Worm (Caenorhabditis elegans) whole organism, L1 larva: ENCODE data around the gene shk-1.

Experiments
- C04F5.9 ChIP-seq: sonication (generic microtip); optimal IDR thresholded peaks from 2 replicates; lab custom pipeline; 2016; ENCODE audit warnings: missing genetic modification characterization, missing compliant biosample characterization
- Y116A8C.19 ChIP-seq: sonication (generic microtip); optimal IDR thresholded peaks from 2 replicates; lab custom pipeline; 2016; ENCODE audit warnings: missing compliant biosample characterization, missing genetic modification characterization, borderline replicate concordance
- aha-1 ChIP-seq: fragments of 150-350 bp; optimal IDR thresholded peaks from 2 replicates; lab custom pipeline; 2014; ENCODE audit warnings: missing biosample characterization, missing genetic modification characterization
- alr-1 ChIP-seq: fragments of 200-800 bp; sonication (Bioruptor generic); optimal IDR thresholded peaks from 2 replicates; lab custom pipeline; 2018; ENCODE audit warnings: borderline replicate concordance, mild to moderate bottlenecking, missing genetic modification characterization, missing compliant biosample characterization
- aly-2 ChIP-seq: fragments of 150-350 bp; optimal IDR thresholded peaks from 2 replicates; lab custom pipeline; 2014; ENCODE audit warnings: missing biosample characterization, missing genetic modification characterization
- ama-1 ChIP-seq: fragments of 150-350 bp; optimal IDR thresholded peaks from 2 replicates; lab custom pipeline; 2014
- blmp-1 ChIP-seq: fragments of 150-350 bp; optimal IDR thresholded peaks from 2 replicates; lab custom pipeline; 2014; ENCODE audit warnings: missing biosample characterization, missing genetic modification characterization
- ceh-63 ChIP-seq: fragments of 200-800 bp; sonication (Bioruptor generic); optimal IDR thresholded peaks from 2 replicates; lab custom pipeline; 2018; ENCODE audit warnings: mild to moderate bottlenecking, missing genetic modification characterization, missing compliant biosample characterization
- ces-1 ChIP-seq: fragments of 150-350 bp; optimal IDR thresholded peaks from 2 replicates; lab custom pipeline; 2014; ENCODE audit warnings: missing biosample characterization, missing genetic modification reagents, missing genetic modification characterization
- dpl-1 ChIP-seq, 3 experiments: fragments of 150-350 bp in 2 of 3; sonication (generic microtip) in 1 of 3; optimal IDR thresholded peaks; 2 replicates each; lab custom pipeline; 2014 to 2017; ENCODE audit warnings: missing biosample characterization in 3 of 3, missing genetic modification characterization in 3 of 3, missing genetic modification reagents in 3 of 3
- efl-3 ChIP-seq: fragments of 200-800 bp; sonication (Bioruptor generic); optimal IDR thresholded peaks from 2 replicates; lab custom pipeline; 2018; ENCODE audit warnings: mild to moderate bottlenecking, missing genetic modification characterization, missing compliant biosample characterization
- egl-27 ChIP-seq, 2 experiments: fragments of 150-350 bp in 1 of 2; sonication (generic microtip); optimal IDR thresholded peaks; 3 replicates each; lab custom pipeline; 2017 to 2018; ENCODE audit warnings: missing biosample characterization in 2 of 2, missing genetic modification characterization in 2 of 2, missing genetic modification reagents in 2 of 2
- elt-2 ChIP-seq: sonication (generic microtip); optimal IDR thresholded peaks from 2 replicates; lab custom pipeline; 2016; ENCODE audit warnings: missing genetic modification characterization, mild to moderate bottlenecking, inconsistent platforms, missing compliant biosample characterization, missing genetic modification reagents
- elt-3 ChIP-seq, 6 experiments: fragments of 150-350 bp in 1 of 6; sonication (generic microtip); optimal IDR thresholded peaks; 2 replicates each; lab custom pipeline; 2017 to 2018; ENCODE audit warnings: missing biosample characterization in 6 of 6, missing genetic modification characterization in 6 of 6, inconsistent platforms in 1 of 6
- fkh-4 ChIP-seq: sonication (generic microtip); optimal IDR thresholded peaks from 2 replicates; lab custom pipeline; 2016; ENCODE audit warnings: missing compliant biosample characterization, missing genetic modification characterization, borderline replicate concordance
- fkh-8 ChIP-seq: sonication (generic microtip); optimal IDR thresholded peaks from 2 replicates; lab custom pipeline; 2016; ENCODE audit warnings: mild to moderate bottlenecking, missing genetic modification characterization, missing compliant biosample characterization
- hlh-17 ChIP-seq: fragments of 200-800 bp; sonication (Bioruptor generic); optimal IDR thresholded peaks from 2 replicates; lab custom pipeline; 2018; ENCODE audit warnings: missing genetic modification characterization, mild to moderate bottlenecking, missing compliant biosample characterization, moderate library complexity, borderline replicate concordance
- hlh-4 ChIP-seq: sonication (generic microtip); optimal IDR thresholded peaks from 2 replicates; lab custom pipeline; 2016; ENCODE audit warnings: mild to moderate bottlenecking, missing genetic modification characterization, missing compliant biosample characterization
- irx-1 ChIP-seq: sonication (generic microtip); optimal IDR thresholded peaks from 2 replicates; lab custom pipeline; 2016; ENCODE audit warnings: missing genetic modification characterization, missing compliant biosample characterization
- isw-1 ChIP-seq: fragments of 200-800 bp; sonication (Bioruptor generic); IDR thresholded peaks from 2 replicates; pipeline ENCODE4 v1.3.6; 2022; ENCODE audit warnings: missing genetic modification characterization, missing compliant biosample characterization
- jun-1 ChIP-seq: fragments of 150-350 bp; optimal IDR thresholded peaks from 2 replicates; lab custom pipeline; 2014; ENCODE audit warnings: missing biosample characterization, missing genetic modification reagents, missing genetic modification characterization
- lin-14 ChIP-seq: fragments of 200-800 bp; sonication (Bioruptor generic); optimal IDR thresholded peaks from 2 replicates; lab custom pipeline; 2018; ENCODE audit warnings: mild to moderate bottlenecking, missing genetic modification characterization, moderate library complexity, missing compliant biosample characterization
- lin-15B ChIP-seq: fragments of 150-350 bp; sonication (generic microtip); optimal IDR thresholded peaks from 3 replicates; lab custom pipeline; 2014; ENCODE audit warnings: missing biosample characterization, missing genetic modification characterization
- lin-35 ChIP-seq, 2 experiments: fragments of 150-350 bp; optimal IDR thresholded peaks; 2 replicates each; lab custom pipeline; 2014; ENCODE audit warnings: missing biosample characterization in 2 of 2, missing genetic modification characterization in 2 of 2, missing genetic modification reagents in 2 of 2
- lin-39 ChIP-seq: fragments of 150-350 bp; optimal IDR thresholded peaks from 2 replicates; lab custom pipeline; 2014; ENCODE audit warnings: missing biosample characterization, missing genetic modification reagents, missing genetic modification characterization
- lir-3 ChIP-seq: sonication (generic microtip); optimal IDR thresholded peaks from 2 replicates; lab custom pipeline; 2016; ENCODE audit warnings: mild to moderate bottlenecking, missing genetic modification characterization, moderate library complexity, missing compliant biosample characterization; ENCODE audit not compliant: poor library complexity
- lsy-2 ChIP-seq, 2 experiments: fragments of 150-350 bp; optimal IDR thresholded peaks; 2 replicates each; lab custom pipeline; 2014; ENCODE audit warnings: missing biosample characterization in 2 of 2, missing genetic modification characterization in 2 of 2
- mab-9 ChIP-seq: fragments of 200-800 bp; sonication (Bioruptor generic); IDR thresholded peaks from 2 replicates; pipeline ENCODE4 v1.3.6; 2022; ENCODE audit warnings: missing genetic modification reagents, missing genetic modification characterization, missing compliant biosample characterization
- mdl-1 ChIP-seq, 2 experiments: fragments of 150-350 bp; optimal IDR thresholded peaks; 2 replicates each; lab custom pipeline; 2014 to 2017; ENCODE audit warnings: missing biosample characterization in 2 of 2, missing genetic modification characterization in 2 of 2, inconsistent platforms in 1 of 2
- mef-2 ChIP-seq: fragments of 150-350 bp; optimal IDR thresholded peaks from 2 replicates; lab custom pipeline; 2014; ENCODE audit warnings: missing biosample characterization, missing genetic modification characterization
- nhr-12 ChIP-seq: sonication (generic microtip); optimal IDR thresholded peaks from 2 replicates; lab custom pipeline; 2017; ENCODE audit warnings: missing biosample characterization, missing genetic modification characterization
- nhr-20 ChIP-seq: sonication (generic microtip); optimal IDR thresholded peaks from 2 replicates; lab custom pipeline; 2016; ENCODE audit warnings: mild to moderate bottlenecking, missing genetic modification characterization, missing compliant biosample characterization
- nhr-28 ChIP-seq: fragments of 150-350 bp; optimal IDR thresholded peaks from 2 replicates; lab custom pipeline; 2014; ENCODE audit warnings: missing biosample characterization, missing genetic modification characterization
- nhr-71 ChIP-seq: sonication (generic microtip); optimal IDR thresholded peaks from 2 replicates; lab custom pipeline; 2016; ENCODE audit warnings: mild to moderate bottlenecking, missing genetic modification characterization, moderate library complexity, missing compliant biosample characterization
- nhr-76 ChIP-seq: sonication (generic microtip); optimal IDR thresholded peaks from 2 replicates; lab custom pipeline; 2017; ENCODE audit warnings: missing biosample characterization, missing genetic modification characterization
- nhr-77 ChIP-seq: fragments of 150-350 bp; optimal IDR thresholded peaks from 2 replicates; lab custom pipeline; 2014; ENCODE audit warnings: missing biosample characterization, missing genetic modification characterization
- nhr-84 ChIP-seq: sonication (generic microtip); optimal IDR thresholded peaks from 2 replicates; lab custom pipeline; 2017; ENCODE audit warnings: missing biosample characterization, missing genetic modification characterization
- nhr-90 ChIP-seq: sonication (generic microtip); optimal IDR thresholded peaks from 2 replicates; lab custom pipeline; 2016; ENCODE audit warnings: mild to moderate bottlenecking, missing genetic modification characterization, missing compliant biosample characterization; ENCODE audit not compliant: poor library complexity
- pag-3 ChIP-seq: sonication (generic microtip); optimal IDR thresholded peaks from 2 replicates; lab custom pipeline; 2017; ENCODE audit warnings: missing genetic modification characterization, mild to moderate bottlenecking, missing compliant biosample characterization, antibody characterized with exemption, borderline replicate concordance; ENCODE audit not compliant: insufficient read depth
- pax-3 ChIP-seq: fragments of 200-800 bp; sonication (Bioruptor generic); optimal IDR thresholded peaks from 2 replicates; lab custom pipeline; 2018; ENCODE audit warnings: mild to moderate bottlenecking, missing genetic modification characterization, moderate library complexity, missing compliant biosample characterization
- pqm-1 ChIP-seq: sonication (generic microtip); optimal IDR thresholded peaks from 3 replicates; lab custom pipeline; 2017; ENCODE audit warnings: missing biosample characterization, missing genetic modification characterization
- snpc-4 ChIP-seq: fragments of 150-350 bp; optimal IDR thresholded peaks from 2 replicates; lab custom pipeline; 2014; ENCODE audit warnings: missing biosample characterization, missing genetic modification characterization
- sox-4 ChIP-seq: sonication (generic microtip); optimal IDR thresholded peaks from 2 replicates; lab custom pipeline; 2016; ENCODE audit warnings: missing genetic modification characterization, missing compliant biosample characterization
- unc-86 ChIP-seq: sonication (generic microtip); optimal IDR thresholded peaks from 2 replicates; lab custom pipeline; 2016; ENCODE audit warnings: missing genetic modification characterization, missing compliant biosample characterization
- vab-15 ChIP-seq: sonication (generic microtip); optimal IDR thresholded peaks from 2 replicates; lab custom pipeline; 2017; ENCODE audit warnings: missing genotype, mild to moderate bottlenecking, missing genetic modification characterization, missing compliant biosample characterization
- xbp-1 ChIP-seq: sonication (generic microtip); optimal IDR thresholded peaks from 2 replicates; lab custom pipeline; 2016; ENCODE audit warnings: missing genetic modification characterization, missing compliant biosample characterization
- ztf-11 ChIP-seq, 2 experiments: sonication (generic microtip); optimal IDR thresholded peaks; 2 replicates each; lab custom pipeline; 2016 to 2017; ENCODE audit warnings: missing genetic modification characterization in 2 of 2, missing biosample characterization in 1 of 2, missing compliant biosample characterization in 1 of 2

The shk-1 gene

ce11 chrII:9774653-9775052 is 16.6 kb downstream of the shk-1 start (continued):
- peak; percentile 52 for TF ChIP-seq sox-4 (tag; lab: Kevin White, UChicago)
- TF ChIP-seq pqm-1 = no peak
- no peak for TF ChIP-seq lin-15B (tag; lab: Kevin White, UChicago)
- TF ChIP-seq vab-15 (tag; lab: Kevin White, UChicago) = no peak
- TF ChIP-seq nhr-28 (tag; lab: Kevin White, UChicago) = no peak
- TF ChIP-seq nhr-71 = peak; percentile 73
- no peak for TF ChIP-seq Y116A8C.19 (tag; lab: Kevin White, UChicago)
- TF ChIP-seq aly-2 = peak; percentile 42
- TF ChIP-seq hlh-17 = no peak
- TF ChIP-seq nhr-84 (tag; lab: Kevin White, UChicago) = no peak
- no peak for TF ChIP-seq ceh-63 (GFP tag; lab: Kevin White, UChicago)
- peak in 2 of 6 experiments; percentile 17 to 49 for TF ChIP-seq elt-3 (tag; optimal IDR thresholded peaks at IDR 0.05; lab: Kevin White, UChicago)
- TF ChIP-seq lsy-2 (tag; optimal IDR thresholded peaks at IDR 0.05; lab: Kevin White, UChicago) = peak; percentile 57 to 59
- TF ChIP-seq jun-1 (tag; lab: Kevin White, UChicago) = peak; percentile 50
- TF ChIP-seq pag-3 (tag; lab: Kevin White, UChicago) = no peak
- TF ChIP-seq lin-39 (tag; lab: Kevin White, UChicago) = no peak
- TF ChIP-seq lin-14 (GFP tag; lab: Kevin White, UChicago) = peak; percentile 54
- TF ChIP-seq C04F5.9 (tag; lab: Kevin White, UChicago) = no peak
- TF ChIP-seq fkh-4 = no peak
- peak in 2 of 3 experiments; percentile 49 to 53 for TF ChIP-seq dpl-1 (GFP tag; optimal IDR thresholded peaks at IDR 0.05; lab: Kevin White, UChicago)
- TF ChIP-seq efl-3 (GFP tag; lab: Kevin White, UChicago) = no peak
- peak; percentile 16 for TF ChIP-seq hlh-4
- peak; percentile 52 for TF ChIP-seq nhr-77 (tag; lab: Kevin White, UChicago)
- peak; percentile 25; the same call in 1 of the 2 replicates for TF ChIP-seq mab-9 (GFP tag; lab: Robert Waterston, UW)
- 0 out of 2 replicates have a peak, but pooled peaks have one; percentile 1 for TF ChIP-seq isw-1
- TF ChIP-seq nhr-76 (tag; lab: Kevin White, UChicago) = no peak
- TF ChIP-seq ces-1 (GFP tag; lab: Kevin White, UChicago) = no peak
- TF ChIP-seq egl-27 (tag; optimal IDR thresholded peaks at IDR 0.05; lab: Kevin White, UChicago) = no peak
- no peak for TF ChIP-seq ama-1
- TF ChIP-seq nhr-90 = peak; percentile 76
- no peak for TF ChIP-seq blmp-1 (tag; lab: Kevin White, UChicago)
- peak; percentile 53 for TF ChIP-seq lir-3 (tag; lab: Kevin White, UChicago)
- no peak for TF ChIP-seq nhr-12 (tag; lab: Kevin White, UChicago)
- no peak for TF ChIP-seq alr-1 (tag; lab: Kevin White, UChicago)
- TF ChIP-seq snpc-4 (tag; lab: Kevin White, UChicago) = peak; percentile 37
- no peak for TF ChIP-seq mef-2 (tag; lab: Kevin White, UChicago)
- peak; percentile 83 for TF ChIP-seq nhr-20 (tag; lab: Kevin White, UChicago)
- peak; percentile 48 to 68 for TF ChIP-seq lin-35 (GFP tag; optimal IDR thresholded peaks at IDR 0.05; lab: Kevin White, UChicago)
- peak; percentile 46 for TF ChIP-seq fkh-8 (tag; lab: Kevin White, UChicago)
- peak in 1 of 2 experiments; percentile 71 for TF ChIP-seq ztf-11 (tag; optimal IDR thresholded peaks at IDR 0.05; lab: Kevin White, UChicago)
- peak in 1 of 2 experiments; percentile 62 for TF ChIP-seq mdl-1 (tag; optimal IDR thresholded peaks at IDR 0.05; lab: Kevin White, UChicago)
- TF ChIP-seq pax-3 (tag; lab: Kevin White, UChicago) = peak; percentile 56
- TF ChIP-seq irx-1 (tag; lab: Kevin White, UChicago) = peak; percentile 61
- peak; percentile 66 for TF ChIP-seq xbp-1
- TF ChIP-seq elt-2 (tag; lab: Kevin White, UChicago) = peak; percentile 41
- peak; percentile 41 for TF ChIP-seq unc-86 (tag; lab: Kevin White, UChicago)
- TF ChIP-seq aha-1 (tag; lab: Kevin White, UChicago) = no peak
